Fruit fly (Drosophila melanogaster): ENCODE measurements around the gene FoxK.
A peak's percentile ranks its signal among the peaks of the same experiment; 100 is the strongest.

Gene FoxK

DNA sequence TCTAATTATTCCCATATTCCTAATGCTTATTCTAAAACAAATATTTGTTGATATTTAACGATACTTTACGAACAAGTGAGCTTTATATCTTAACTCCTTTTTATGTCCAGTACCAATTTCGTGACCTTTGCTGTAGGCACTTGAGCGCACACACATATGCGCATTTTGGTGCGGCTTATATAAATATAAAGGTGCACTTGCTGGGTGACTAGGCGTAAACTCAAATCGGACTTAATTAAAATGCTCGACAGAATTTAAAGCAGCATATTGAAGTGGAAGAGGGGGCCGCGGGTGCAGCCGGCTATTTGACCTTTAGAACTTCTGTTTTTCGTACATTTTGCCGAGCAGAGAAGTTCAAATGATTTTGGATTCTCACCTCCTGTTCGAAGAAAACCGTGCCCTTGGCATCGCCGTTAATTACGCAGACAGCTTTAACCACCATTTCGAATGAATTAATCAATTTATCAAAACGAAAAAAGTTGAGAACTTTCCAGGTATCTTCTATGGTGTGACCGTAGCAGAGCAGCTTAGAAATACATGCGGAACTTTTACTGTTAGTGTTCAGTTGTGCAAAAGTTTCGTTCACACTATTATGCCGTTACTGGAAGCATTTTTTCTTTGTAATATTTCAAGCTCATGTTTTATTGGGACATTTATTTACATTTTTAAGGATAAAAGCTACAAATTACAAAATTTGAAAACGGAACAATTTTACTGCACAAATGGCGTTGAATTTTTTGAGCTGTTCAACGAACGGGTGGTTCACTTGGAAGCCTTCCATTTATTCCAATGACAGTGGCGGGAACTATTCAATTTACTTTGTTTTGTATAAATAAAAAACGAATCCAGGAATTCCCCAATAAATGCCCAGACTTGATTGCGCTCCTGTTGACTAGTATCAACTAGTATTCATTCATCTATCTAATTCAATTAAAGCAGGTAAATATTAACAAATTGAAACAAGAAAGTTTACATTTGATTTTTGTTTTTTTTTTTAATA lies 7.1 kb downstream of the FoxK start, which contains the start of gene Sod1 (continued):
- TF ChIP-seq HLH54F (GFP tag; optimal IDR thresholded peaks at IDR 0.05) = no peak
- TF ChIP-seq Hr51 (GFP tag; optimal IDR thresholded peaks at IDR 0.05) = no peak
- no peak for TF ChIP-seq slp2 (GFP tag; optimal IDR thresholded peaks at IDR 0.05)
- no peak for TF ChIP-seq oc (tag; optimal IDR thresholded peaks at IDR 0.05)
- no peak for TF ChIP-seq Ravus (GFP tag; IDR thresholded peaks at IDR 0.05)
- no peak for TF ChIP-seq CG10321 (GFP tag; IDR thresholded peaks at IDR 0.05)
- no peak for TF ChIP-seq CG6272 (GFP tag; IDR thresholded peaks at IDR 0.05)
- no peak for TF ChIP-seq Abd-B (GFP tag; optimal IDR thresholded peaks at IDR 0.05)
- peak; percentile 27 for TF ChIP-seq CG1603 (tag; optimal IDR thresholded peaks at IDR 0.05)
- no peak for TF ChIP-seq CG2202 (tag; optimal IDR thresholded peaks at IDR 0.05)
- no peak for TF ChIP-seq Sox100B (GFP tag; optimal IDR thresholded peaks at IDR 0.05)
- no peak for TF ChIP-seq pan (optimal IDR thresholded peaks at IDR 0.05)
- no peak for TF ChIP-seq pan (GFP tag; optimal IDR thresholded peaks at IDR 0.05 in 1 of 2, IDR thresholded peaks at IDR 0.05 in 1 of 2)
- no peak for TF ChIP-seq CG2129 (GFP tag; IDR thresholded peaks at IDR 0.05; ENCODE audit: partially characterized antibody)
- TF ChIP-seq ato (GFP tag; IDR thresholded peaks at IDR 0.05; ENCODE audit: partially characterized antibody) = no peak
- TF ChIP-seq CG10431 (GFP tag; optimal IDR thresholded peaks at IDR 0.05) = no peak
- TF ChIP-seq CG14860 (GFP tag; IDR thresholded peaks at IDR 0.05; ENCODE audit: partially characterized antibody) = no peak
- no peak for TF ChIP-seq CG4404 (GFP tag; IDR thresholded peaks at IDR 0.05)
- TF ChIP-seq CG3163 (GFP tag; optimal IDR thresholded peaks at IDR 0.05) = no peak
- TF ChIP-seq CrebB (tag; optimal IDR thresholded peaks at IDR 0.05) = no peak
- no peak for TF ChIP-seq prd (optimal IDR thresholded peaks at IDR 0.05)
- no peak for TF ChIP-seq prd (GFP tag; IDR thresholded peaks at IDR 0.05)
- no peak for TF ChIP-seq gt (GFP tag; IDR thresholded peaks at IDR 0.05)
- no peak for TF ChIP-seq CG7372 (GFP tag; IDR thresholded peaks at IDR 0.05)
- no peak for TF ChIP-seq CG7271 (tag; optimal IDR thresholded peaks at IDR 0.05)
- TF ChIP-seq E2f1 (GFP tag; IDR thresholded peaks at IDR 0.05) = no peak
- no peak for TF ChIP-seq CG15601 (tag; optimal IDR thresholded peaks at IDR 0.05)

dm6 chr3L:11112427-11112826 lies 8.2 kb downstream of the FoxK start:
- no peak for TF ChIP-seq lov (optimal IDR thresholded peaks at IDR 0.05)
- 0 out of 3 replicates have a peak, but pooled peaks have one; percentile 27 for TF ChIP-seq lov (GFP tag; IDR thresholded peaks at IDR 0.05)
- no peak for TF ChIP-seq gsb (GFP tag; IDR thresholded peaks at IDR 0.05)
- TF ChIP-seq CG10321 (GFP tag; IDR thresholded peaks at IDR 0.05) = 0 out of 2 replicates have a peak, but pooled peaks have one; percentile 43
- no peak for TF ChIP-seq Atf3 (GFP tag; optimal IDR thresholded peaks at IDR 0.05)
- TF ChIP-seq pum (GFP tag; optimal IDR thresholded peaks at IDR 0.05) = no peak
- TF ChIP-seq CG8478 (optimal IDR thresholded peaks at IDR 0.05) = peak; percentile 55
- 0 out of 2 replicates have a peak, but pooled peaks have one; percentile 25 for TF ChIP-seq aop (GFP tag; IDR thresholded peaks at IDR 0.05)
- 0 out of 3 replicates have a peak, but pooled peaks have one; percentile 28 for TF ChIP-seq dysf (GFP tag; IDR thresholded peaks at IDR 0.05)
- TF ChIP-seq CG15696 (tag; optimal IDR thresholded peaks at IDR 0.05) = no peak
- 0 out of 2 replicates have a peak, but pooled peaks have one; percentile 10 for TF ChIP-seq CG42726 (GFP tag; IDR thresholded peaks at IDR 0.05; ENCODE audit: partially characterized antibody)
- no peak for TF ChIP-seq CG9817 (tag; optimal IDR thresholded peaks at IDR 0.05)
- TF ChIP-seq CG16779 (GFP tag; IDR thresholded peaks at IDR 0.05) = 0 out of 2 replicates have a peak, but pooled peaks have one; percentile 52
- 0 out of 2 replicates have a peak, but pooled peaks have one; percentile 16 for TF ChIP-seq CG11696 (GFP tag; IDR thresholded peaks at IDR 0.05)
- 0 out of 3 replicates have a peak, but pooled peaks have one; percentile 28 for TF ChIP-seq CG6175 (GFP tag; IDR thresholded peaks at IDR 0.05)
- 0 out of 2 replicates have a peak, but pooled peaks have one; percentile 18 for TF ChIP-seq Bgb (GFP tag; IDR thresholded peaks at IDR 0.05; ENCODE audit: partially characterized antibody)
- 0 out of 3 replicates have a peak, but pooled peaks have one; percentile 24 for TF ChIP-seq CG2199 (GFP tag; IDR thresholded peaks at IDR 0.05)
- TF ChIP-seq crol (GFP tag; IDR thresholded peaks at IDR 0.05) = peak; percentile 38; the same call in 1 of the 2 replicates
- TF ChIP-seq Deaf1 (tag; optimal IDR thresholded peaks at IDR 0.05) = peak; percentile 8
- no peak for TF ChIP-seq sisA (GFP tag; IDR thresholded peaks at IDR 0.05)
- TF ChIP-seq Opbp (GFP tag; IDR thresholded peaks at IDR 0.05; ENCODE audit: partially characterized antibody) = 0 out of 3 replicates have a peak, but pooled peaks have one; percentile 15
- no peak for TF ChIP-seq CG30403 (GFP tag; optimal IDR thresholded peaks at IDR 0.05)
- no peak for TF ChIP-seq Fer3 (tag; optimal IDR thresholded peaks at IDR 0.05)
